Worm (Caenorhabditis elegans) whole organism, early embryonic: ENCODE measurements around the gene fbxa-166.

Source experiments
- ama-1 ChIP-seq: fragments of 150-350 bp; optimal IDR thresholded peaks from 2 replicates; lab custom pipeline; 2014
- ceh-36 ChIP-seq: sonication (generic microtip); optimal IDR thresholded peaks from 2 replicates; lab custom pipeline; 2016; ENCODE audit warnings: missing genetic modification characterization, inconsistent platforms, missing compliant biosample characterization
- flt-1 ChIP-seq: fragments of 200-800 bp; sonication (Bioruptor generic); IDR thresholded peaks from 2 replicates; pipeline ENCODE4 v1.3.6; 2022; ENCODE audit warnings: missing genetic modification characterization, missing compliant biosample characterization
- hmbx-1 ChIP-seq: sonication (generic microtip); optimal IDR thresholded peaks from 2 replicates; lab custom pipeline; 2016; ENCODE audit warnings: mild to moderate bottlenecking, missing genetic modification characterization, missing compliant biosample characterization
- hnd-1 ChIP-seq: sonication (generic microtip); optimal IDR thresholded peaks from 2 replicates; lab custom pipeline; 2016; ENCODE audit warnings: missing genetic modification characterization, missing compliant biosample characterization
- pes-1 ChIP-seq: fragments of 200-800 bp; sonication (Bioruptor generic); IDR thresholded peaks from 2 replicates; pipeline ENCODE4 v1.3.6; 2022; ENCODE audit warnings: missing genetic modification reagents, missing genetic modification characterization, missing compliant biosample characterization
- sea-1 ChIP-seq: fragments of 200-800 bp; sonication (Bioruptor generic); conservative IDR thresholded peaks from 2 replicates; pipeline ENCODE4 v1.3.6; 2022; ENCODE audit warnings: missing genetic modification characterization, missing compliant biosample characterization

DNA sequence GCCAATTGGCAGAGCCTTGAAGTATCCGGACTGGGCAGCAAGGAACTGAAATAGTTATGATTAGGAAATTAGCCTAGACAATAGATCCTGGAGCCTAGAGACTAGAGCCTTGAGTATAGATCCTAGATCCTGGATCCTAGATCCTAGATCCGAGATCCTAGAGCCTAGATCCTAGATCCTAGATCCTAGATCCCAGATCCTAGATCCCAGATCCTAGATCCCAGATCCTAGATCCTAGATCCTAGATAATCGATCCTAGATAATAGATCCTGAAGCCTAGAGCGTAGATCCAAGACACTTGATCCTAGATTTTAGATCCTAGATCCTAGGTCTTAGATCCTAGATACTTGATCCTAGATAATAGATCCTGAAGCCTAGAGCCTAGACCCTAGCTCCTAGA lies 13.8 kb downstream of the fbxa-166 start:
- TF ChIP-seq flt-1 (GFP tag; lab: Robert Waterston, UW): no peak
- TF ChIP-seq ama-1: no peak
- TF ChIP-seq pes-1 (GFP tag; lab: Robert Waterston, UW): no peak
- no peak for TF ChIP-seq hmbx-1
- TF ChIP-seq ceh-36: no peak
- TF ChIP-seq hnd-1 (tag; lab: Kevin White, UChicago): no peak
- no peak for TF ChIP-seq sea-1 (GFP tag; lab: Robert Waterston, UW)
